Fruit fly (Drosophila melanogaster) whole organism, prepupa: Measurements from ENCODE around the gene CG13069.

ENCODE experiments used
- CG11902 ChIP-seq: fragments of 200-800 bp; sonication (Bioruptor generic); optimal IDR thresholded peaks from 3 replicates; lab custom pipeline; 2016; ENCODE audit warnings: missing biosample characterization, missing genetic modification characterization
- CG3032 ChIP-seq: fragments of 200-800 bp; optimal IDR thresholded peaks from 2 replicates; lab custom pipeline; 2019; ENCODE audit warnings: missing biosample characterization, mild to moderate bottlenecking, missing genetic modification characterization, moderate library complexity
- CG8319 ChIP-seq: fragments of 200-800 bp; sonication (Bioruptor generic); optimal IDR thresholded peaks from 3 replicates; lab custom pipeline; 2016; ENCODE audit warnings: missing biosample characterization, missing genetic modification characterization
- esn ChIP-seq: fragments of 200-800 bp; sonication (Bioruptor generic); optimal IDR thresholded peaks from 2 replicates; lab custom pipeline; 2016; ENCODE audit warnings: missing biosample characterization, mild to moderate bottlenecking, missing genetic modification characterization, moderate library complexity
- spab ChIP-seq: fragments of 200-800 bp; sonication (Bioruptor generic); optimal IDR thresholded peaks from 2 replicates; lab custom pipeline; 2017; ENCODE audit warnings: missing biosample characterization, mild to moderate bottlenecking, missing genetic modification characterization, missing genetic modification reagents

dm6 chr3L:16286258-16286657, 21.1 kb downstream of the CG13069 start:
- TF ChIP-seq esn (GFP tag; lab: Kevin White, UChicago) = peak; percentile 37
- TF ChIP-seq CG8319 (GFP tag; lab: Kevin White, UChicago) = peak; percentile 38
- TF ChIP-seq spab = peak; percentile 78
- peak; percentile 85 for TF ChIP-seq CG3032 (tag; lab: Kevin White, UChicago)
- TF ChIP-seq CG11902 = peak; percentile 17
